Worm (Caenorhabditis elegans) whole organism, L4 larva: ENCODE results near the gene F47B8.13.

Experiments
- T26A8.4 ChIP-seq: fragments of 200-800 bp; sonication (Bioruptor generic); IDR thresholded peaks from 2 replicates; pipeline ENCODE4 v1.3.6; 2022; ENCODE audit warnings: missing genetic modification characterization, missing compliant biosample characterization
- aha-1 ChIP-seq: fragments of 150-350 bp; peaks from one replicate; lab custom pipeline; 2014; ENCODE audit warnings: missing biosample characterization, missing genetic modification characterization
- ceh-20 ChIP-seq: fragments of 200-800 bp; sonication (Bioruptor generic); IDR thresholded peaks from 2 replicates; pipeline ENCODE4 v1.3.6; 2022; ENCODE audit warnings: missing genetic modification reagents, missing genetic modification characterization, missing compliant biosample characterization
- ceh-28 ChIP-seq: fragments of 150-350 bp; optimal IDR thresholded peaks from 2 replicates; lab custom pipeline; 2014; ENCODE audit warnings: missing biosample characterization, missing genetic modification reagents, missing genetic modification characterization
- ceh-82 ChIP-seq: sonication (generic microtip); optimal IDR thresholded peaks from 2 replicates; lab custom pipeline; 2017; ENCODE audit warnings: missing biosample characterization, missing genetic modification characterization
- ctbp-1 ChIP-seq: fragments of 200-800 bp; sonication (Bioruptor generic); IDR thresholded peaks from 2 replicates; pipeline ENCODE4 v1.3.6; 2022; ENCODE audit warnings: missing genetic modification reagents, missing genetic modification characterization, missing compliant biosample characterization
- daf-16 ChIP-seq, 3 experiments: sonication (generic microtip); optimal IDR thresholded peaks; 2 replicates each; lab custom pipeline; 2016 to 2017; ENCODE audit warnings: missing genetic modification characterization in 3 of 3, missing genetic modification reagents in 3 of 3, mild to moderate bottlenecking in 2 of 3, missing compliant biosample characterization in 2 of 3, missing biosample characterization in 1 of 3, moderate library complexity in 1 of 3
- daf-19 ChIP-seq: fragments of 200-800 bp; sonication (Bioruptor generic); conservative IDR thresholded peaks from 2 replicates; pipeline ENCODE4 v1.3.6; 2022; ENCODE audit warnings: missing genetic modification characterization, missing compliant biosample characterization
- dmd-6 ChIP-seq: fragments of 200-800 bp; sonication (Bioruptor generic); IDR thresholded peaks from 2 replicates; pipeline ENCODE4 v1.3.6; 2022; ENCODE audit warnings: missing genetic modification reagents, missing genetic modification characterization, missing compliant biosample characterization
- duxl-1 ChIP-seq: sonication (generic microtip); optimal IDR thresholded peaks from 2 replicates; lab custom pipeline; 2016; ENCODE audit warnings: mild to moderate bottlenecking, missing genetic modification characterization, moderate library complexity, missing compliant biosample characterization; ENCODE audit not compliant: poor library complexity
- dve-1 ChIP-seq: sonication (generic microtip); optimal IDR thresholded peaks from 2 replicates; lab custom pipeline; 2017; ENCODE audit warnings: antibody characterized with exemption, mild to moderate bottlenecking, missing genetic modification characterization, missing compliant biosample characterization; ENCODE audit not compliant: insufficient read depth
- gei-8 ChIP-seq: fragments of 200-800 bp; sonication (Bioruptor generic); optimal IDR thresholded peaks from 2 replicates; lab custom pipeline; 2018; ENCODE audit warnings: mild to moderate bottlenecking, missing genetic modification characterization, missing compliant biosample characterization
- hlh-11 ChIP-seq: fragments of 200-800 bp; sonication (Bioruptor generic); optimal IDR thresholded peaks from 2 replicates; lab custom pipeline; 2018; ENCODE audit warnings: mild to moderate bottlenecking, missing genetic modification characterization, missing compliant biosample characterization
- hlh-30 ChIP-seq: sonication (generic microtip); optimal IDR thresholded peaks from 2 replicates; lab custom pipeline; 2017; ENCODE audit warnings: antibody characterized with exemption, mild to moderate bottlenecking, missing genetic modification characterization, missing compliant biosample characterization; ENCODE audit not compliant: insufficient read depth
- hmg-1.1 ChIP-seq: fragments of 200-800 bp; sonication (Bioruptor generic); IDR thresholded peaks from 2 replicates; pipeline ENCODE4 v1.3.6; 2022; ENCODE audit warnings: missing genetic modification reagents, missing genetic modification characterization, missing compliant biosample characterization
- jun-1 ChIP-seq: fragments of 150-350 bp; optimal IDR thresholded peaks from 2 replicates; lab custom pipeline; 2014; ENCODE audit warnings: missing biosample characterization, missing genetic modification reagents, missing genetic modification characterization
- lin-38 ChIP-seq: fragments of 200-800 bp; sonication (Bioruptor generic); IDR thresholded peaks from 2 replicates; pipeline ENCODE4 v1.3.6; 2022; ENCODE audit warnings: missing genetic modification reagents, missing genetic modification characterization, missing compliant biosample characterization
- lsy-2 ChIP-seq, 2 experiments: fragments of 150-350 bp in 1 of 2; sonication (generic microtip) in 1 of 2; optimal IDR thresholded peaks; 2 replicates each; lab custom pipeline; 2014 to 2017; ENCODE audit warnings: missing biosample characterization in 2 of 2, missing genetic modification characterization in 2 of 2
- mep-1 ChIP-seq: fragments of 150-350 bp; sonication (generic microtip); optimal IDR thresholded peaks from 3 replicates; lab custom pipeline; 2014; ENCODE audit warnings: missing biosample characterization, missing genetic modification characterization
- mes-2 ChIP-seq: sonication (generic microtip); optimal IDR thresholded peaks from 2 replicates; lab custom pipeline; 2016; ENCODE audit warnings: missing genotype, mild to moderate bottlenecking, missing genetic modification characterization, missing compliant biosample characterization; ENCODE audit not compliant: poor library complexity, severe bottlenecking
- mxl-3 ChIP-seq: fragments of 200-800 bp; sonication (Bioruptor generic); optimal IDR thresholded peaks from 2 replicates; lab custom pipeline; 2018; ENCODE audit warnings: mild to moderate bottlenecking, missing genetic modification characterization, missing compliant biosample characterization
- nhr-102 ChIP-seq: sonication (generic microtip); optimal IDR thresholded peaks from 2 replicates; lab custom pipeline; 2016; ENCODE audit warnings: mild to moderate bottlenecking, missing genetic modification characterization, moderate library complexity, missing compliant biosample characterization
- nhr-11 ChIP-seq: fragments of 150-350 bp; optimal IDR thresholded peaks from 2 replicates; lab custom pipeline; 2014; ENCODE audit warnings: missing biosample characterization, missing genetic modification characterization
- nhr-111 ChIP-seq: fragments of 200-800 bp; sonication (Bioruptor generic); optimal IDR thresholded peaks from 2 replicates; lab custom pipeline; 2018; ENCODE audit warnings: mild to moderate bottlenecking, missing genetic modification characterization, missing compliant biosample characterization
- nhr-25 ChIP-seq: sonication (generic microtip); optimal IDR thresholded peaks from 2 replicates; lab custom pipeline; 2017; ENCODE audit warnings: missing genetic modification characterization, mild to moderate bottlenecking, missing compliant biosample characterization, antibody characterized with exemption, moderate library complexity, borderline replicate concordance; ENCODE audit not compliant: insufficient read depth
- nhr-28 ChIP-seq: fragments of 150-350 bp; optimal IDR thresholded peaks from 2 replicates; lab custom pipeline; 2014; ENCODE audit warnings: missing biosample characterization, missing genetic modification characterization
- nhr-41 ChIP-seq: fragments of 200-800 bp; sonication (Bioruptor generic); IDR thresholded peaks from 2 replicates; pipeline ENCODE4 v1.3.6; 2022; ENCODE audit warnings: missing genetic modification reagents, missing genetic modification characterization, missing compliant biosample characterization
- nhr-42 ChIP-seq: fragments of 200-800 bp; sonication (Bioruptor generic); IDR thresholded peaks from 2 replicates; pipeline ENCODE4 v1.3.6; 2022; ENCODE audit warnings: missing genetic modification characterization, missing compliant biosample characterization
- nhr-48 ChIP-seq: sonication (generic microtip); optimal IDR thresholded peaks from 2 replicates; lab custom pipeline; 2016; ENCODE audit warnings: mild to moderate bottlenecking, missing genetic modification characterization, missing compliant biosample characterization
- nhr-6 ChIP-seq: fragments of 150-350 bp; optimal IDR thresholded peaks from 2 replicates; lab custom pipeline; 2014; ENCODE audit warnings: missing biosample characterization, missing genetic modification characterization
- pha-4 ChIP-seq, 2 experiments: fragments of 150-350 bp in 1 of 2; fragments of 200-800 bp in 1 of 2; sonication (Bioruptor generic) in 1 of 2; IDR thresholded peaks in 1 of 2; optimal IDR thresholded peaks in 1 of 2; 2 replicates each; pipeline versions ENCODE4 v1.3.6 to Lab custom; 2014 to 2022; ENCODE audit warnings: missing genetic modification characterization in 2 of 2, missing genetic modification reagents in 2 of 2, missing biosample characterization in 1 of 2, missing compliant biosample characterization in 1 of 2
- pqm-1 ChIP-seq: sonication (generic microtip); optimal IDR thresholded peaks from 2 replicates; lab custom pipeline; 2017; ENCODE audit warnings: missing biosample characterization, missing genetic modification characterization
- rbr-2 ChIP-seq: sonication (generic microtip); optimal IDR thresholded peaks from 2 replicates; lab custom pipeline; 2016; ENCODE audit warnings: missing genotype, missing genetic modification characterization, missing compliant biosample characterization
- saeg-2 ChIP-seq: fragments of 200-800 bp; sonication (Bioruptor generic); IDR thresholded peaks from 2 replicates; pipeline ENCODE4 v1.3.6; 2022; ENCODE audit warnings: missing genetic modification reagents, missing genetic modification characterization, missing compliant biosample characterization
- set-16 ChIP-seq: fragments of 200-800 bp; sonication (Bioruptor generic); IDR thresholded peaks from 2 replicates; pipeline ENCODE4 v1.3.6; 2022; ENCODE audit warnings: missing genetic modification reagents, missing genetic modification characterization, missing compliant biosample characterization
- unc-62 ChIP-seq, 3 experiments: fragments of 150-350 bp in 1 of 3; sonication (generic microtip); optimal IDR thresholded peaks in 2 of 3; peaks in 1 of 3; 1 replicate in 1 of 3; 2 replicates in 2 of 3; lab custom pipeline; 2014 to 2017; ENCODE audit warnings: missing biosample characterization in 3 of 3, missing genetic modification characterization in 3 of 3, missing genetic modification reagents in 3 of 3, missing genotype in 1 of 3
- zfp-3 ChIP-seq: fragments of 200-800 bp; sonication (Bioruptor generic); conservative IDR thresholded peaks from 2 replicates; pipeline ENCODE4 v1.3.6; 2022; ENCODE audit warnings: missing genetic modification reagents, missing genetic modification characterization, missing compliant biosample characterization

The F47B8.13 gene

DNA sequence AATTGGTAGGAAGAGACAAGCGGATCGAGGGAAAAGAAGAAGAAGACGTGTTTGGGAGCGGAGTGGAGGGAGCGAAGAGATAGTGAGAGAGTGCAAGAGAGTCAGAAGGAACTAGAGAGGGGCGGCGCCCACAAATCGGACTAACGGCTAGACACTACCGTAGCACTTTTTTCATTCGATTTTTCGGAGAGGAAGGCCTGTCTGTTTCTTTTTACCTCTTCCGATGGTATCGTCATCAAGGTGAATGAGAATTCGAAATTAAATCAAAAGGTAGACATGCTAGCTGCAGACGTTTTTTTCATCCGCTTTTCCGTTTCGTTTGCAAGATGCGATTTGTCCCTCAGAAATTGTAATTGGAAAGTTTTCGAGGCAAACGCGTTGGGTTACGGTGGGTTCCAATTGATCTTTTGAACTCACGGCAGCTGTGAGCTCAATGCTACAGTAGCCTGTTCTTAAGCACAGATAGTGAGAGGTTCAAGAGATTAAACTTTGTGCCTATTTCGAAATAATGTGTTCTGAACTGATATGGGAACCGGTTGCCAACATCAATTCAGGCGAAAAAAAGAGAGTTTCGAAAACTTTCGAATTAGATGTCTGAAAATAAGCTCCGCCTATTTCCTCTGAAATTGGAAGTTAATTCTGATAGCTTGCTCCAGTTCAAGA lies 45.2 kb upstream of the F47B8.13 start:
- TF ChIP-seq pha-4 (GFP tag; IDR thresholded peaks at IDR 0.05; lab: Robert Waterston, UW), result peak; percentile 44; the same call in 1 of the 2 replicates
- TF ChIP-seq pha-4 (tag; optimal IDR thresholded peaks at IDR 0.05; lab: Kevin White, UChicago), result no peak
- TF ChIP-seq nhr-41 (GFP tag; lab: Robert Waterston, UW), result no peak
- 0 out of 2 replicates have a peak, but pooled peaks have one; percentile 8 for TF ChIP-seq zfp-3 (GFP tag; lab: Robert Waterston, UW)
- peak; percentile 22 for TF ChIP-seq nhr-111
- peak; percentile 57 for TF ChIP-seq nhr-6
- peak; percentile 9 for TF ChIP-seq duxl-1 (tag; lab: Kevin White, UChicago)
- TF ChIP-seq pqm-1, result no peak
- TF ChIP-seq dve-1 (tag; lab: Kevin White, UChicago), result peak; percentile 7
- TF ChIP-seq dmd-6, result peak; percentile 23
- TF ChIP-seq daf-19 (GFP tag; lab: Robert Waterston, UW), result peak; percentile 68; the same call in 1 of the 2 replicates
- TF ChIP-seq rbr-2, result peak; percentile 26
- TF ChIP-seq nhr-42 (GFP tag; lab: Robert Waterston, UW), result no peak
- TF ChIP-seq T26A8.4 (GFP tag; lab: Robert Waterston, UW), result peak; percentile 25; the same call in 1 of the 2 replicates
- no peak for TF ChIP-seq ceh-82 (tag; lab: Kevin White, UChicago)
- peak; percentile 96 for TF ChIP-seq nhr-25 (tag; lab: Kevin White, UChicago)
- TF ChIP-seq mes-2 (tag; lab: Kevin White, UChicago), result peak; percentile 38
- TF ChIP-seq aha-1 (tag; lab: Kevin White, UChicago), result peak; percentile 98
- peak; percentile 26 for TF ChIP-seq nhr-28
- no peak for TF ChIP-seq jun-1
- TF ChIP-seq gei-8 (GFP tag; lab: Kevin White, UChicago), result no peak
- TF ChIP-seq lsy-2 (tag; optimal IDR thresholded peaks at IDR 0.05; lab: Kevin White, UChicago), result peak; percentile 51 to 88
- TF ChIP-seq ceh-28 (tag; lab: Kevin White, UChicago), result no peak
- 0 out of 2 replicates have a peak, but pooled peaks have one; percentile 30 for TF ChIP-seq ceh-20 (GFP tag; lab: Robert Waterston, UW)
- TF ChIP-seq mep-1 (tag; lab: Kevin White, UChicago), result peak; percentile 52
- peak; percentile 52 for TF ChIP-seq mxl-3 (GFP tag; lab: Kevin White, UChicago)
- TF ChIP-seq hlh-11 (tag; lab: Kevin White, UChicago), result peak; percentile 58
- TF ChIP-seq lin-38 (GFP tag; lab: Robert Waterston, UW), result peak; percentile 30
- peak; percentile 17 for TF ChIP-seq hlh-30 (tag; lab: Kevin White, UChicago)
- TF ChIP-seq nhr-48 (tag; lab: Kevin White, UChicago), result peak; percentile 38
- TF ChIP-seq unc-62 (GFP tag; optimal IDR thresholded peaks at IDR 0.05 in 1 of 2; lab: Kevin White, UChicago), result peak in 1 of 2 experiments; percentile 44
- TF ChIP-seq unc-62 (tag; optimal IDR thresholded peaks at IDR 0.05; lab: Kevin White, UChicago), result no peak
- no peak for TF ChIP-seq saeg-2 (GFP tag; lab: Robert Waterston, UW)
- TF ChIP-seq set-16, result peak; percentile 38; the same call in 1 of the 2 replicates
- TF ChIP-seq nhr-11 (tag; lab: Kevin White, UChicago), result no peak
- TF ChIP-seq hmg-1.1 (GFP tag; lab: Robert Waterston, UW), result peak; percentile 62
- no peak for TF ChIP-seq daf-16 (GFP tag; optimal IDR thresholded peaks at IDR 0.05; lab: Kevin White, UChicago)
- TF ChIP-seq daf-16 (tag; optimal IDR thresholded peaks at IDR 0.05; lab: Kevin White, UChicago), result no peak
- TF ChIP-seq ctbp-1 (GFP tag; lab: Robert Waterston, UW), result no peak
- TF ChIP-seq nhr-102 (tag; lab: Kevin White, UChicago), result no peak
- TF ChIP-seq, all 104 proteins: peak for 25
